Fruit fly (Drosophila melanogaster): ENCODE results near the gene Or33c.

- TF ChIP-seq insv (optimal IDR thresholded peaks at IDR 0.05) (no peak), h (optimal IDR thresholded peaks at IDR 0.05) (no peak), ttk (optimal IDR thresholded peaks at IDR 0.05) (no peak), psq (optimal IDR thresholded peaks at IDR 0.05) (no peak), Myc (optimal IDR thresholded peaks at IDR 0.05) (no peak)
Observed at dm6 chr2L:11963422-11964322, 25.9 kb downstream of the Or33c start.
